Worm (Caenorhabditis elegans) whole organism, mixed stage, embryonic: ENCODE data around the gene pup-2.

Experiments used
- M03D4.4 ChIP-seq: sonication (generic microtip); optimal IDR thresholded peaks from 2 replicates; lab custom pipeline; 2017; ENCODE audit warnings: mild to moderate bottlenecking, missing genetic modification characterization, missing compliant biosample characterization
- bed-3 ChIP-seq: fragments of 200-800 bp; sonication (Bioruptor generic); optimal IDR thresholded peaks from 3 replicates; lab custom pipeline; 2018; ENCODE audit warnings: mild to moderate bottlenecking, missing genetic modification characterization, moderate library complexity, missing compliant biosample characterization
- blmp-1 ChIP-seq: fragments of 150-350 bp; optimal IDR thresholded peaks from 2 replicates; lab custom pipeline; 2014; ENCODE audit warnings: missing biosample characterization, missing genetic modification characterization
- ceh-39 ChIP-seq: fragments of 150-350 bp; optimal IDR thresholded peaks from 2 replicates; lab custom pipeline; 2014; ENCODE audit warnings: missing biosample characterization, missing genetic modification characterization
- ceh-43 ChIP-seq: fragments of 200-800 bp; sonication (Bioruptor generic); optimal IDR thresholded peaks from 2 replicates; lab custom pipeline; 2018; ENCODE audit warnings: mild to moderate bottlenecking, missing genetic modification characterization, moderate library complexity, missing compliant biosample characterization
- ceh-83 ChIP-seq: fragments of 200-800 bp; sonication (Bioruptor generic); optimal IDR thresholded peaks from 2 replicates; lab custom pipeline; 2018; ENCODE audit warnings: mild to moderate bottlenecking, missing genetic modification characterization, missing compliant biosample characterization
- ces-1 ChIP-seq: fragments of 150-350 bp; optimal IDR thresholded peaks from 2 replicates; lab custom pipeline; 2014; ENCODE audit warnings: missing biosample characterization, missing genetic modification reagents, missing genetic modification characterization
- cnd-1 ChIP-seq: fragments of 200-800 bp; sonication (Bioruptor generic); optimal IDR thresholded peaks from 2 replicates; lab custom pipeline; 2018; ENCODE audit warnings: mild to moderate bottlenecking, missing genetic modification characterization, missing compliant biosample characterization
- drap-1 ChIP-seq: fragments of 200-800 bp; sonication (Bioruptor generic); optimal IDR thresholded peaks from 3 replicates; lab custom pipeline; 2018; ENCODE audit warnings: mild to moderate bottlenecking, missing genetic modification characterization, missing compliant biosample characterization
- flh-1 ChIP-seq: fragments of 200-800 bp; sonication (Bioruptor generic); optimal IDR thresholded peaks from 2 replicates; lab custom pipeline; 2018; ENCODE audit warnings: mild to moderate bottlenecking, missing genetic modification characterization, moderate library complexity, missing compliant biosample characterization
- ham-2 ChIP-seq: fragments of 200-800 bp; sonication (Bioruptor generic); optimal IDR thresholded peaks from 2 replicates; lab custom pipeline; 2018; ENCODE audit warnings: mild to moderate bottlenecking, missing genetic modification characterization, missing compliant biosample characterization
- lin-13 ChIP-seq: fragments of 150-350 bp; optimal IDR thresholded peaks from 2 replicates; lab custom pipeline; 2014; ENCODE audit warnings: missing biosample characterization, missing genetic modification characterization
- lin-32 ChIP-seq: fragments of 200-800 bp; sonication (Bioruptor generic); optimal IDR thresholded peaks from 2 replicates; lab custom pipeline; 2018; ENCODE audit warnings: mild to moderate bottlenecking, missing genetic modification characterization, missing compliant biosample characterization
- lsy-2 ChIP-seq: fragments of 150-350 bp; optimal IDR thresholded peaks from 2 replicates; lab custom pipeline; 2014; ENCODE audit warnings: missing biosample characterization, missing genetic modification characterization
- mab-5 ChIP-seq: fragments of 150-350 bp; optimal IDR thresholded peaks from 2 replicates; lab custom pipeline; 2014; ENCODE audit warnings: missing biosample characterization, missing genetic modification characterization
- mep-1 ChIP-seq: fragments of 150-350 bp; optimal IDR thresholded peaks from 2 replicates; lab custom pipeline; 2017; ENCODE audit warnings: missing biosample characterization, missing genetic modification reagents, missing genetic modification characterization, inconsistent platforms
- mls-2 ChIP-seq: sonication (generic microtip); optimal IDR thresholded peaks from 2 replicates; lab custom pipeline; 2016; ENCODE audit warnings: mild to moderate bottlenecking, missing genetic modification characterization, moderate library complexity, missing compliant biosample characterization
- nhr-12 ChIP-seq: fragments of 150-350 bp; optimal IDR thresholded peaks from 2 replicates; lab custom pipeline; 2014; ENCODE audit warnings: missing biosample characterization, missing genetic modification characterization
- nhr-2 ChIP-seq: fragments of 150-350 bp; optimal IDR thresholded peaks from 2 replicates; lab custom pipeline; 2014; ENCODE audit warnings: missing biosample characterization, missing genetic modification characterization
- nhr-237 ChIP-seq: fragments of 150-350 bp; optimal IDR thresholded peaks from 2 replicates; lab custom pipeline; 2014; ENCODE audit warnings: missing biosample characterization, missing genetic modification characterization
- nhr-76 ChIP-seq: sonication (generic microtip); optimal IDR thresholded peaks from 2 replicates; lab custom pipeline; 2017; ENCODE audit warnings: missing biosample characterization, missing genetic modification characterization
- sem-2 ChIP-seq: fragments of 200-800 bp; sonication (Bioruptor generic); optimal IDR thresholded peaks from 2 replicates; lab custom pipeline; 2018; ENCODE audit warnings: mild to moderate bottlenecking, missing genetic modification characterization, missing compliant biosample characterization
- snpc-4 ChIP-seq: fragments of 150-350 bp; optimal IDR thresholded peaks from 2 replicates; lab custom pipeline; 2014; ENCODE audit warnings: missing biosample characterization, missing genetic modification characterization
- sptf-1 ChIP-seq: sonication (generic microtip); optimal IDR thresholded peaks from 2 replicates; lab custom pipeline; 2017; ENCODE audit warnings: mild to moderate bottlenecking, missing genetic modification characterization, moderate library complexity, missing compliant biosample characterization
- tbx-8 ChIP-seq: fragments of 200-800 bp; sonication (Bioruptor generic); optimal IDR thresholded peaks from 2 replicates; lab custom pipeline; 2018; ENCODE audit warnings: mild to moderate bottlenecking, missing genetic modification characterization, moderate library complexity, missing compliant biosample characterization
- unc-120 ChIP-seq: sonication (generic microtip); optimal IDR thresholded peaks from 2 replicates; lab custom pipeline; 2017; ENCODE audit warnings: missing genetic modification characterization, missing compliant biosample characterization; ENCODE audit not compliant: poor library complexity, severe bottlenecking
- unc-39 ChIP-seq: fragments of 150-350 bp; optimal IDR thresholded peaks from 2 replicates; lab custom pipeline; 2014; ENCODE audit warnings: missing biosample characterization, missing genetic modification characterization
- unc-62 ChIP-seq: fragments of 150-350 bp; optimal IDR thresholded peaks from 2 replicates; lab custom pipeline; 2014; ENCODE audit warnings: missing biosample characterization, missing genetic modification reagents, missing genetic modification characterization
- zip-8 ChIP-seq: fragments of 150-350 bp; optimal IDR thresholded peaks from 2 replicates; lab custom pipeline; 2014; ENCODE audit warnings: missing biosample characterization, missing genetic modification characterization

The pup-2 gene

ce11 chrIII:5210269-5210668 is 24.5 kb downstream of the pup-2 start:
- TF ChIP-seq mab-5 (peak; percentile 53), unc-62 (GFP tag; lab: Kevin White, UChicago) (peak; percentile 25), mep-1 (tag; lab: Kevin White, UChicago) (no peak)

ce11 chrIII:5211137-5211648 is 25.5 kb downstream of the pup-2 start:
- peak; percentile 88 for TF ChIP-seq ceh-83
- peak; percentile 58 for TF ChIP-seq bed-3 (GFP tag; lab: Kevin White, UChicago)
- peak; percentile 0 for TF ChIP-seq mep-1 (tag; lab: Kevin White, UChicago)
- peak; percentile 85 for TF ChIP-seq cnd-1
- TF ChIP-seq tbx-8 (GFP tag; lab: Kevin White, UChicago) = peak; percentile 7
- TF ChIP-seq ceh-43 (GFP tag; lab: Kevin White, UChicago) = peak; percentile 60
- TF ChIP-seq nhr-2 (tag; lab: Kevin White, UChicago) = peak; percentile 46
- peak; percentile 45 for TF ChIP-seq flh-1 (GFP tag; lab: Kevin White, UChicago)
- peak; percentile 75 for TF ChIP-seq ham-2 (GFP tag; lab: Kevin White, UChicago)
- TF ChIP-seq nhr-12 (tag; lab: Kevin White, UChicago) = peak; percentile 15
- peak; percentile 46 for TF ChIP-seq unc-120 (tag; lab: Kevin White, UChicago)
- peak; percentile 85 for TF ChIP-seq sptf-1 (tag; lab: Kevin White, UChicago)

ce11 chrIII:5214162-5214561 is 28.4 kb downstream of the pup-2 start:
- TF ChIP-seq ces-1 (GFP tag; lab: Kevin White, UChicago) (no peak), zip-8 (tag; lab: Kevin White, UChicago) (no peak), unc-39 (tag; lab: Kevin White, UChicago) (no peak), bed-3 (GFP tag; lab: Kevin White, UChicago) (no peak)

ce11 chrIII:5215375-5215774 is 29.7 kb downstream of the pup-2 start, which contains the start of gene ZC155.4:
Gene ZC155.4, minus strand, starts transcription at chrIII:5215475.
- TF ChIP-seq lin-13 = no peak
- no peak for TF ChIP-seq ham-2 (GFP tag; lab: Kevin White, UChicago)
- no peak for TF ChIP-seq ceh-39 (tag; lab: Kevin White, UChicago)
- TF ChIP-seq ces-1 (GFP tag; lab: Kevin White, UChicago) = no peak
- TF ChIP-seq mep-1 (tag; lab: Kevin White, UChicago) = no peak
- TF ChIP-seq zip-8 (tag; lab: Kevin White, UChicago) = no peak

ce11 chrIII:5217511-5217910 is 31.8 kb downstream of the pup-2 start, which contains the start of gene cutl-19:
Gene cutl-19, minus strand, starts transcription at chrIII:5217611.
- TF ChIP-seq sem-2 (GFP tag; lab: Kevin White, UChicago) (no peak), unc-62 (GFP tag; lab: Kevin White, UChicago) (no peak), mab-5 (no peak), lsy-2 (no peak), ceh-39 (tag; lab: Kevin White, UChicago) (no peak), ceh-43 (GFP tag; lab: Kevin White, UChicago) (no peak), nhr-237 (tag; lab: Kevin White, UChicago) (no peak), ham-2 (GFP tag; lab: Kevin White, UChicago) (no peak), M03D4.4 (no peak), ces-1 (GFP tag; lab: Kevin White, UChicago) (no peak), nhr-76 (tag; lab: Kevin White, UChicago) (no peak), unc-39 (tag; lab: Kevin White, UChicago) (no peak), snpc-4 (no peak), mls-2 (tag; lab: Kevin White, UChicago) (no peak), sptf-1 (tag; lab: Kevin White, UChicago) (no peak), lin-13 (no peak), flh-1 (GFP tag; lab: Kevin White, UChicago) (no peak), drap-1 (GFP tag; lab: Kevin White, UChicago) (no peak), blmp-1 (tag; lab: Kevin White, UChicago) (no peak), lin-32 (GFP tag; lab: Kevin White, UChicago) (no peak)

ce11 chrIII:5218687-5219086 is 33.0 kb downstream of the pup-2 start, which contains the start of gene ZC155.2:
Gene ZC155.2, plus strand, starts transcription at chrIII:5218987.
- TF ChIP-seq lin-13 = no peak
- TF ChIP-seq cnd-1 = no peak
- TF ChIP-seq mls-2 (tag; lab: Kevin White, UChicago) = no peak
- no peak for TF ChIP-seq nhr-2 (tag; lab: Kevin White, UChicago)
- TF ChIP-seq ceh-83 = no peak
- no peak for TF ChIP-seq M03D4.4
- TF ChIP-seq sptf-1 (tag; lab: Kevin White, UChicago) = no peak
- TF ChIP-seq sem-2 (GFP tag; lab: Kevin White, UChicago) = no peak
- TF ChIP-seq, all 35 proteins: peak for 0
